Worm (Caenorhabditis elegans) whole organism, mixed stage, embryonic: ENCODE results near the gene F55G1.6.

Source experiments
- ces-1 ChIP-seq: fragments of 150-350 bp; optimal IDR thresholded peaks from 2 replicates; lab custom pipeline; 2014; ENCODE audit warnings: missing biosample characterization, missing genetic modification reagents, missing genetic modification characterization
- elt-1 ChIP-seq: sonication (generic microtip); optimal IDR thresholded peaks from 2 replicates; lab custom pipeline; 2017; ENCODE audit warnings: missing genetic modification characterization, mild to moderate bottlenecking, missing compliant biosample characterization, antibody characterized with exemption, moderate library complexity, borderline replicate concordance; ENCODE audit not compliant: insufficient read depth
- hlh-1 ChIP-seq: fragments of 150-350 bp; optimal IDR thresholded peaks from 2 replicates; lab custom pipeline; 2014; ENCODE audit warnings: missing biosample characterization, missing genetic modification reagents, missing genetic modification characterization
- lsy-2 ChIP-seq: fragments of 150-350 bp; optimal IDR thresholded peaks from 2 replicates; lab custom pipeline; 2014; ENCODE audit warnings: missing biosample characterization, missing genetic modification characterization
- mls-2 ChIP-seq: sonication (generic microtip); optimal IDR thresholded peaks from 2 replicates; lab custom pipeline; 2016; ENCODE audit warnings: mild to moderate bottlenecking, missing genetic modification characterization, moderate library complexity, missing compliant biosample characterization
- nhr-28 ChIP-seq: fragments of 150-350 bp; optimal IDR thresholded peaks from 2 replicates; lab custom pipeline; 2014; ENCODE audit warnings: missing biosample characterization, missing genetic modification characterization
- pha-4 ChIP-seq: fragments of 150-350 bp; optimal IDR thresholded peaks from 2 replicates; lab custom pipeline; 2018; ENCODE audit warnings: missing biosample characterization, missing genetic modification reagents, missing genetic modification characterization
- snpc-4 ChIP-seq: fragments of 150-350 bp; optimal IDR thresholded peaks from 2 replicates; lab custom pipeline; 2014; ENCODE audit warnings: missing biosample characterization, missing genetic modification characterization
- sptf-1 ChIP-seq: sonication (generic microtip); optimal IDR thresholded peaks from 2 replicates; lab custom pipeline; 2017; ENCODE audit warnings: mild to moderate bottlenecking, missing genetic modification characterization, moderate library complexity, missing compliant biosample characterization
- ztf-11 ChIP-seq: fragments of 150-350 bp; optimal IDR thresholded peaks from 2 replicates; lab custom pipeline; 2014; ENCODE audit warnings: missing biosample characterization, missing genetic modification characterization

F55G1.6 gene

ce11 chrIV:7520841-7521240 is 47.5 kb downstream of the F55G1.6 start:
- TF ChIP-seq nhr-28 (tag; lab: Kevin White, UChicago): no peak
- TF ChIP-seq ztf-11 (tag; lab: Kevin White, UChicago): no peak
- no peak for TF ChIP-seq sptf-1 (tag; lab: Kevin White, UChicago)

ce11 chrIV:7521591-7521990 is 48.3 kb downstream of the F55G1.6 start:
- peak; percentile 43 for TF ChIP-seq mls-2 (tag; lab: Kevin White, UChicago)
- TF ChIP-seq ces-1 (GFP tag; lab: Kevin White, UChicago): no peak
- peak; percentile 50 for TF ChIP-seq elt-1 (tag; lab: Kevin White, UChicago)
- no peak for TF ChIP-seq lsy-2 (tag; lab: Kevin White, UChicago)
- no peak for TF ChIP-seq hlh-1

- TF ChIP-seq pha-4 (peak; percentile 51), snpc-4 (tag; lab: Kevin White, UChicago) (no peak)
Measured at ce11 chrIV:7523744-7524143, 50.4 kb downstream of the F55G1.6 start.
